Worm (Caenorhabditis elegans) whole organism, L4/young adult: ENCODE data around the gene col-129.
"Not testable (repeated sequence)": the region's sequence is repeated elsewhere in the genome, so short reads cannot be mapped to it uniquely, and the experiment has no call there.

Source experiments
- W03F9.2 ChIP-seq: fragments of 150-350 bp; optimal IDR thresholded peaks from 2 replicates; lab custom pipeline; 2014; ENCODE audit warnings: missing biosample characterization, missing genetic modification characterization
- dao-5 ChIP-seq: sonication (generic microtip); optimal IDR thresholded peaks from 2 replicates; lab custom pipeline; 2016; ENCODE audit warnings: missing genotype, missing genetic modification characterization, moderate library complexity, missing compliant biosample characterization
- him-1 ChIP-seq: sonication (generic microtip); optimal IDR thresholded peaks from 2 replicates; lab custom pipeline; 2016; ENCODE audit warnings: missing genotype, missing genetic modification reagents, missing genetic modification characterization, missing compliant biosample characterization

col-129 gene

ce11 chrIV:12110339-12110738, at the start of gene col-129:
col-129 (minus strand) TSS chrIV:12110439.
- TF ChIP-seq dao-5 (tag; lab: Kevin White, UChicago) (no peak), W03F9.2 (tag; lab: Kevin White, UChicago) (no peak), him-1 (tag; lab: Kevin White, UChicago) (no peak)

ce11 chrIV:12157915-12158314, 47.7 kb upstream of the col-129 start:
- TF ChIP-seq dao-5 (tag; lab: Kevin White, UChicago) (no peak), him-1 (tag; lab: Kevin White, UChicago) (no peak), W03F9.2 (tag; lab: Kevin White, UChicago) (no peak)

ce11 chrIV:12156642-12157233, 46.5 kb upstream of the col-129 start, which contains the start of gene eri-12:
eri-12 (plus strand) TSS chrIV:12156838.
- no peak for TF ChIP-seq W03F9.2 (tag; lab: Kevin White, UChicago)
- no peak for TF ChIP-seq dao-5 (tag; lab: Kevin White, UChicago)
- no peak for TF ChIP-seq him-1 (tag; lab: Kevin White, UChicago)

- TF ChIP-seq him-1 (tag; lab: Kevin White, UChicago): no peak
- TF ChIP-seq dao-5 (tag; lab: Kevin White, UChicago): no peak
- no peak for TF ChIP-seq W03F9.2 (tag; lab: Kevin White, UChicago)
These were observed 44.0 kb upstream of the col-129 start, which contains the start of gene B0001.7 for ce11 chrIV:12154195-12154677. B0001.7 (minus strand) TSS chrIV:12154245.

- TF ChIP-seq W03F9.2 (tag; lab: Kevin White, UChicago) (no peak), him-1 (tag; lab: Kevin White, UChicago) (no peak), dao-5 (tag; lab: Kevin White, UChicago) (no peak)
These were observed 40.6 kb upstream of the col-129 start, which contains the start of gene B0001.2 for ce11 chrIV:12150877-12151276. B0001.2 (minus strand) TSS chrIV:12150977.

- TF ChIP-seq dao-5 (tag; lab: Kevin White, UChicago) (no peak), him-1 (tag; lab: Kevin White, UChicago) (no peak), W03F9.2 (tag; lab: Kevin White, UChicago) (no peak)
These were observed 39.4 kb upstream of the col-129 start for ce11 chrIV:12149609-12150008.

- no peak for TF ChIP-seq dao-5 (tag; lab: Kevin White, UChicago)
- no peak for TF ChIP-seq W03F9.2 (tag; lab: Kevin White, UChicago)
- no peak for TF ChIP-seq him-1 (tag; lab: Kevin White, UChicago)
These were observed 35.4 kb upstream of the col-129 start, which contains the start of gene B0001.3 for ce11 chrIV:12145681-12146080. B0001.3 (minus strand) TSS chrIV:12145735.

- no peak for TF ChIP-seq him-1 (tag; lab: Kevin White, UChicago)
- TF ChIP-seq dao-5 (tag; lab: Kevin White, UChicago): no peak
- TF ChIP-seq W03F9.2 (tag; lab: Kevin White, UChicago): no peak
These were observed 33.0 kb upstream of the col-129 start, which contains the start of gene B0001.5 for ce11 chrIV:12143231-12143630. B0001.5 (minus strand) TSS chrIV:12143331.

- no peak for TF ChIP-seq dao-5 (tag; lab: Kevin White, UChicago)
These were observed 30.7 kb upstream of the col-129 start, which contains the start of gene B0001.8 for ce11 chrIV:12140959-12141358. B0001.8 (minus strand) TSS chrIV:12141059.

ce11 chrIV:12138093-12138492, 27.9 kb upstream of the col-129 start, which contains the start of gene B0001.4:
B0001.4 (minus strand) TSS chrIV:12138193.
- not testable (repeated sequence) for TF ChIP-seq dao-5, W03F9.2, him-1 (tag; lab: Kevin White, UChicago)

- TF ChIP-seq dao-5 (tag; lab: Kevin White, UChicago) (no peak), him-1 (tag; lab: Kevin White, UChicago) (no peak), W03F9.2 (tag; lab: Kevin White, UChicago) (no peak)
These were observed 24.8 kb upstream of the col-129 start for ce11 chrIV:12134991-12135390.

- TF ChIP-seq W03F9.2 (tag; lab: Kevin White, UChicago) (no peak), dao-5 (tag; lab: Kevin White, UChicago) (no peak), him-1 (tag; lab: Kevin White, UChicago) (no peak)
These were observed 23.5 kb upstream of the col-129 start for ce11 chrIV:12133776-12134175.

ce11 chrIV:12131308-12132072, 21.3 kb upstream of the col-129 start:
- TF ChIP-seq him-1 (tag; lab: Kevin White, UChicago): no peak
- TF ChIP-seq W03F9.2 (tag; lab: Kevin White, UChicago): no peak
